Fruit fly (Drosophila melanogaster) whole organism, wandering third instar larva: ENCODE data around the gene Rab8.
A peak's percentile ranks its signal among the peaks of the same experiment; 100 is the strongest.

Source experiments
- Hnf4 ChIP-seq: fragments of 200-800 bp; sonication (Bioruptor generic); optimal IDR thresholded peaks from 2 replicates; lab custom pipeline; 2016; ENCODE audit warnings: missing biosample characterization, mild to moderate bottlenecking, missing genetic modification characterization
- Mio ChIP-seq: sonication (Bioruptor generic); optimal IDR thresholded peaks from 2 replicates; lab custom pipeline; 2016; ENCODE audit warnings: missing biosample characterization, missing genetic modification characterization
- psq ChIP-seq: fragments of 200-800 bp; sonication (Bioruptor generic); optimal IDR thresholded peaks from 3 replicates; lab custom pipeline; 2017; ENCODE audit warnings: missing biosample characterization, mild to moderate bottlenecking, missing genetic modification characterization, moderate library complexity
- rgr ChIP-seq: fragments of 200-800 bp; sonication (Bioruptor generic); optimal IDR thresholded peaks from 3 replicates; lab custom pipeline; 2016; ENCODE audit warnings: missing biosample characterization, mild to moderate bottlenecking, missing genetic modification characterization
- usp ChIP-seq: fragments of >200 bp; optimal IDR thresholded peaks from 2 replicates; lab custom pipeline; 2017; ENCODE audit warnings: missing biosample characterization, missing genetic modification characterization

DNA sequence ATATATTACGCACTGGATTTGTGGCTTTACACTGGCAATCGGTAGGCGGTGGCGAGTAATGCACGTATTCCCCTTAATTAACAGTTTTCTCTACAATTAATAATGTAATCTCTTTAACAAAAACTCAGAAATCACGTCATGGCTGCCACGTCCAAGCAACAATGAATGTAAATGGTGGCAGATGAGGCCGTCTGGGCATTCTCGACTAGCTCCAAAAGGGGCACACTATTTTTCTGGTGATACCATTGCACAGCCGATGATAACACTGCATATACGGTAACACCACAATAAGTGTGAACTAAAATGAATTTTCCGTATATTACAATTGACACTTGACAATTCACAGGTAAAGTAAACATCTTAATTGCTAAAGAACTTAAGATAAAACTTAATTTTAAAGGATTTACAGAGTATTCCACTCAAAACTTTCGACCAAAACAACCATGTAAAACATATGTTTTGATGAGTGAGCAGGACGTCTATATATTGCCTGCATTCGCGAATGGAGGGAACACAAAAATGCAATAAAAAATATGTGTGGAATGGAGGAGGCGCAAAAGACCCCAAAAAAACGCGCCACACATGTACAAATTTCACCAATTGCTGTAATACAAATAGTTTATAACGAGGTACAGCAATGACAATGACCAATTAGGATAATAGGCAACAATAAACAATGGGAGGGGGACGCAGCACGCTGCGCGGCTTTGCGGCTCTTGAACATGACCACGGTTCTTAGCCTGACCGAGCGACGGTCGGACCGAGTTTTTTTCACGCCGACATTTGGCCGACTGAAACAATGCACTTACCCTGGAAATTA is 38.6 kb upstream of the Rab8 start:
- TF ChIP-seq Hnf4 (GFP tag; lab: Kevin White, UChicago) (no peak), usp (GFP tag; lab: Kevin White, UChicago) (no peak), rgr (GFP tag; lab: Kevin White, UChicago) (peak; percentile 46), Mio (GFP tag; lab: Kevin White, UChicago) (no peak), psq (GFP tag; lab: Kevin White, UChicago) (peak; percentile 96)
